Worm (Caenorhabditis elegans): ENCODE measurements around the gene W02B12.1.
"Not testable (repeated sequence)": the region's sequence is repeated elsewhere in the genome, so short reads cannot be mapped to it uniquely, and the experiment has no call there.

Gene W02B12.1

ce11 chrII:11438417-11438816, 10.4 kb upstream of the W02B12.1 start, which contains the start of gene vha-6:
Gene vha-6, minus strand, starts transcription at chrII:11438452.
- TF ChIP-seq ztf-11 (tag; optimal IDR thresholded peaks at IDR 0.05): no peak
- TF ChIP-seq pqm-1 (tag; optimal IDR thresholded peaks at IDR 0.05): peak; percentile 69
- TF ChIP-seq elt-2 (tag; optimal IDR thresholded peaks at IDR 0.05): peak; percentile 83

DNA sequence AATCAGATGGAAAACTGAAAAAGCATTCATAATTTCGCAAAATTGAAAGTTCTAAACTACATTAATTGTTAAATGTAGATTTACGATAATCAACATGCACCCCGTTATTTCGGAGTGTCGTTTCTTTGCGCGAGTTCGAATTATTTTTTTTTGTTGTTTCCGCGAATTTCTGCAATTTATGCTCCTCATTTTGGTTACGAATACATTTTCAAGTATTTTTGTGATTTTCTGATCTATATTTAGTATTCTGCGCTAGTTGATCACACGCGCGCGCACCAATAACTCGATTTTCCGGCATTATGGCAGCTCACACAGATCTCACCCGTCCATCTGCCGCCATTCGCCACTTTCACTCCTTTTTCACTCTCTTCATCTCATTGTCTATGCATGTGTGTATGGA, 8.6 kb upstream of the W02B12.1 start, which contains the start of gene VW02B12L.2:
Gene VW02B12L.2 (minus strand): TSS at position 65 of the 400 bp plus-strand sequence.
- TF ChIP-seq lin-15B (tag; optimal IDR thresholded peaks at IDR 0.05): peak; percentile 46
- TF ChIP-seq zag-1 (tag; optimal IDR thresholded peaks at IDR 0.05): no peak
- TF ChIP-seq nhr-25 (tag; optimal IDR thresholded peaks at IDR 0.05): peak; percentile 17
- peak; percentile 67 for TF ChIP-seq lin-39 (tag; optimal IDR thresholded peaks at IDR 0.05)
- peak; percentile 37 for TF ChIP-seq nfya-1 (tag; optimal IDR thresholded peaks at IDR 0.05; ENCODE audit: insufficient read depth)
- no peak for TF ChIP-seq ceh-82 (tag; optimal IDR thresholded peaks at IDR 0.05)
- peak; percentile 51 for TF ChIP-seq nhr-23 (tag; optimal IDR thresholded peaks at IDR 0.05)
- peak; percentile 85 for TF ChIP-seq R02D3.7 (tag; optimal IDR thresholded peaks at IDR 0.05)
- TF ChIP-seq pqm-1 (tag; optimal IDR thresholded peaks at IDR 0.05): no peak

DNA sequence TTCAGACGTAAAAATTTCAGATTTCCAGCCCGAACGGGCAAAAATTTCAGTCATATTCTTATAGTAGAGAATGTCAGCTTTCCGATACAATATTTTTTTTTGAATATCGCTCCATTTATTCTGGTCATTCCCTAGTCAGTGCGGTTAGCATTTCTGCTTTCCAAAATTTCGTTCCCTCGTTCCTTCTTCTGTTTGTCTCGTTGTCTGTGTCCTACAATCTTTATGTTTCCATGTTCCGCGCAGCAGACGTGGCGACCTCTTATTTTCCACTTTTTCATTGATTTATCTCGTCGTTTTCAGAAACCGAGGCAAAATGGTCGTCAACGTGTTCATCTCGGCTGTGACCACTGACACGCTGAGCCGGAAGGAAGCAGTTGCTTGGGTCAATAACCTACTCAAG, 6.4 kb upstream of the W02B12.1 start, which contains the start of gene ebp-2:
Gene ebp-2 (plus strand): TSS at position 301 of the 400 bp plus-strand sequence.
- TF ChIP-seq egl-5, pqm-1, skn-1 (tag; optimal IDR thresholded peaks at IDR 0.05): not testable (repeated sequence)

ce11 chrII:11443128-11443527, 5.7 kb upstream of the W02B12.1 start:
- TF ChIP-seq mml-1 (tag; optimal IDR thresholded peaks at IDR 0.05) (no peak), R02D3.7 (tag; optimal IDR thresholded peaks at IDR 0.05) (no peak), nhr-76 (tag; optimal IDR thresholded peaks at IDR 0.05) (no peak), nhr-67 (tag; optimal IDR thresholded peaks at IDR 0.05) (no peak), mdl-1 (tag; optimal IDR thresholded peaks at IDR 0.05) (no peak), unc-39 (tag; optimal IDR thresholded peaks at IDR 0.05) (no peak), ztf-4 (tag; optimal IDR thresholded peaks at IDR 0.05) (no peak), ceh-9 (tag; optimal IDR thresholded peaks at IDR 0.05) (no peak), ceh-16 (tag; optimal IDR thresholded peaks at IDR 0.05) (no peak), lsy-12 (tag; optimal IDR thresholded peaks at IDR 0.05) (no peak), fkh-2 (tag; optimal IDR thresholded peaks at IDR 0.05) (no peak), tbx-2 (tag; optimal IDR thresholded peaks at IDR 0.05) (no peak), fos-1 (tag; optimal IDR thresholded peaks at IDR 0.05) (no peak), nhr-11 (tag; optimal IDR thresholded peaks at IDR 0.05) (no peak), hmg-11 (tag; optimal IDR thresholded peaks at IDR 0.05) (no peak), sea-2 (GFP tag; optimal IDR thresholded peaks at IDR 0.05) (no peak), nhr-237 (tag; optimal IDR thresholded peaks at IDR 0.05) (no peak), ZK546.5 (tag; optimal IDR thresholded peaks at IDR 0.05) (no peak), fkh-10 (GFP tag; optimal IDR thresholded peaks at IDR 0.05) (no peak)

DNA sequence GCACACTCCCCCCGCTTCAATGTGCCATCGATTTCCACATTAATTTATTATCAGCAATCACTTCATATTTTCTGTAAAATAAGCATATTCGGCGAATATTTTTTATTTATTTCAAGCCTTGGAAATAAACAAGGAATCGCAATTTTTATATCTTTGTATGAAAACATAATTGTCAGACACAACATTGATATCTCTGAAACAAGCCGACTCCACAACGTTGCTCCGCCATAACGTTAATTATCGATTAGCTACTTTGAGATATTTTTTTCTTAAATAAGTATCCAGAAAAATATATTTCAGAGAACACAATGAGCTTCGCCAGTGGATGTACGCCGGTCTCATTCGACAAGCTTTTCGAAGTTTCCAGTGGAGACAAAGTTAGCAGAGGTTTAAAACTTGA, 5.0 kb upstream of the W02B12.1 start, which contains the start of gene adbp-1:
Gene adbp-1 (plus strand): TSS at position 301 of the 400 bp plus-strand sequence.
- no peak for TF ChIP-seq elt-3 (tag; optimal IDR thresholded peaks at IDR 0.05)
- no peak for TF ChIP-seq lin-15B (tag; optimal IDR thresholded peaks at IDR 0.05)
- no peak for TF ChIP-seq ceh-82 (tag; optimal IDR thresholded peaks at IDR 0.05)
- no peak for TF ChIP-seq aly-2 (tag; optimal IDR thresholded peaks at IDR 0.05)
- TF ChIP-seq fkh-10 (GFP tag; optimal IDR thresholded peaks at IDR 0.05): no peak

DNA sequence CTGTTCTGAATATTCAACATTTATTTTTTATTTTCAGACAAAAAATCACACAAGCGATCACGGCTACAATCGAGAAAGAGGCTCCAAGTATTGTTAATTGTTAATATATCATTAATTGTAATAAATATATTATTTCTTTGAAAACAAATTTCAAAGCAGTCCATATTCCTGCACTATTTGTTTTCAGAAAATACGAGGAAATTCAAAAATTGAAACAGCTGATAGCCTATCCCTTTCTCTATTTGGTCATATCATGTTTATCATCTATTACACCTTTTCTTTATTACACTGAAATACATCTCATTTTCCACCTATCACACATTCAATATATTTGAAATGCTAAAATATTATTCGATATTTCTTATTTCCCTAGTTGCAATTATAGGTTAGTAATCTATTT, 3.8 kb upstream of the W02B12.1 start, which contains the start of gene W02B12.13:
Gene W02B12.13 (plus strand): TSS at position 301 of the 400 bp plus-strand sequence.
- TF ChIP-seq nhr-76 (tag; optimal IDR thresholded peaks at IDR 0.05) (no peak), mml-1 (tag; optimal IDR thresholded peaks at IDR 0.05) (no peak)

All from whole organism, L3 larva.